Fruit fly (Drosophila melanogaster) whole organism, embryonic: ENCODE results near the gene Tcs4.

Experiments used
- CG10147 ChIP-seq: fragments of 200-800 bp; sonication (Bioruptor generic); optimal IDR thresholded peaks from 2 replicates; lab custom pipeline; 2019; ENCODE audit warnings: missing biosample characterization, mild to moderate bottlenecking, missing genetic modification characterization, moderate library complexity
- CG10543 ChIP-seq: fragments of 200-800 bp; sonication (Bioruptor generic); optimal IDR thresholded peaks from 3 replicates; lab custom pipeline; 2017; ENCODE audit warnings: missing biosample characterization, mild to moderate bottlenecking, missing genetic modification characterization, moderate library complexity
- CG11723 ChIP-seq: fragments of 200-800 bp; sonication (Bioruptor generic); optimal IDR thresholded peaks from 2 replicates; lab custom pipeline; 2017; ENCODE audit warnings: missing biosample characterization, mild to moderate bottlenecking, missing genetic modification characterization
- CG1233 ChIP-seq: fragments of 200-800 bp; sonication (Bioruptor generic); optimal IDR thresholded peaks from 4 replicates; lab custom pipeline; 2018; ENCODE audit warnings: missing biosample characterization, mild to moderate bottlenecking, missing genetic modification characterization
- CG12942 ChIP-seq: fragments of 200-800 bp; sonication (Bioruptor generic); optimal IDR thresholded peaks from 3 replicates; lab custom pipeline; 2016; ENCODE audit warnings: missing biosample characterization, missing genetic modification characterization
- CG14441 ChIP-seq: fragments of 200-800 bp; sonication (Bioruptor generic); IDR thresholded peaks from 2 replicates; pipeline ENCODE4 v1.3.6; 2022; ENCODE audit warnings: missing biosample characterization, missing genetic modification characterization
- CG17568 ChIP-seq: fragments of 200-800 bp; sonication (Bioruptor generic); optimal IDR thresholded peaks from 2 replicates; lab custom pipeline; 2018; ENCODE audit warnings: missing biosample characterization, mild to moderate bottlenecking, missing genetic modification characterization, moderate library complexity
- CG17829 ChIP-seq: fragments of 200-800 bp; optimal IDR thresholded peaks from 2 replicates; lab custom pipeline; 2019; ENCODE audit warnings: missing biosample characterization, mild to moderate bottlenecking, missing genetic modification characterization, moderate library complexity
- CG18619 ChIP-seq: fragments of 200-800 bp; sonication (Bioruptor generic); optimal IDR thresholded peaks from 3 replicates; lab custom pipeline; 2017; ENCODE audit warnings: missing biosample characterization, mild to moderate bottlenecking, missing genetic modification characterization
- CG2129 ChIP-seq: fragments of 200-800 bp; sonication (Bioruptor generic); IDR thresholded peaks from 2 replicates; pipeline ENCODE4 v1.3.6; 2022; ENCODE audit warnings: missing biosample characterization, missing genetic modification characterization; ENCODE audit not compliant: partially characterized antibody
- CG2712 ChIP-seq: fragments of 200-800 bp; optimal IDR thresholded peaks from 3 replicates; lab custom pipeline; 2019; ENCODE audit warnings: missing biosample characterization, mild to moderate bottlenecking, missing genetic modification characterization, moderate library complexity
- CG2889 ChIP-seq: fragments of 200-800 bp; sonication (Bioruptor generic); IDR thresholded peaks from 3 replicates; pipeline ENCODE4 v1.3.6; 2022; ENCODE audit warnings: missing biosample characterization, missing genetic modification characterization
- CG30431 ChIP-seq: fragments of 200-800 bp; sonication (Bioruptor generic); optimal IDR thresholded peaks from 2 replicates; lab custom pipeline; 2017; ENCODE audit warnings: missing biosample characterization, missing genetic modification characterization
- CG33213 ChIP-seq: fragments of 200-800 bp; sonication (Bioruptor generic); optimal IDR thresholded peaks from 3 replicates; lab custom pipeline; 2016; ENCODE audit warnings: missing biosample characterization, missing genetic modification characterization
- CG3847 ChIP-seq: fragments of 200-800 bp; sonication (Bioruptor generic); IDR thresholded peaks from 2 replicates; pipeline ENCODE4 v1.3.6; 2022; ENCODE audit warnings: missing biosample characterization, missing genetic modification characterization
- CG42726 ChIP-seq: fragments of 200-800 bp; sonication (Bioruptor generic); IDR thresholded peaks from 2 replicates; pipeline ENCODE4 v1.3.6; 2022; ENCODE audit warnings: missing biosample characterization, missing genetic modification characterization; ENCODE audit not compliant: partially characterized antibody
- CG4707 ChIP-seq: fragments of 200-800 bp; sonication (Bioruptor generic); optimal IDR thresholded peaks from 2 replicates; lab custom pipeline; 2018; ENCODE audit warnings: missing biosample characterization, mild to moderate bottlenecking, missing genetic modification characterization, moderate library complexity
- CG5953 ChIP-seq: fragments of 200-800 bp; sonication (Bioruptor generic); IDR thresholded peaks from 2 replicates; pipeline ENCODE4 v1.3.6; 2022; ENCODE audit warnings: missing biosample characterization, missing genetic modification characterization
- CG6272 ChIP-seq: fragments of 200-800 bp; sonication (Bioruptor generic); IDR thresholded peaks from 2 replicates; pipeline ENCODE4 v1.3.6; 2022; ENCODE audit warnings: missing biosample characterization, missing genetic modification characterization
- CG7271 ChIP-seq: fragments of 200-800 bp; sonication (Bioruptor generic); optimal IDR thresholded peaks from 2 replicates; lab custom pipeline; 2018; ENCODE audit warnings: missing biosample characterization, mild to moderate bottlenecking, missing genetic modification characterization, moderate library complexity
- CG8944 ChIP-seq: fragments of 200-800 bp; sonication (Bioruptor generic); optimal IDR thresholded peaks from 3 replicates; lab custom pipeline; 2016; ENCODE audit warnings: missing biosample characterization, missing genetic modification characterization
- CoRest ChIP-seq: fragments of 200-800 bp; sonication (Bioruptor generic); optimal IDR thresholded peaks from 3 replicates; lab custom pipeline; 2018; ENCODE audit warnings: missing biosample characterization, mild to moderate bottlenecking, missing genetic modification characterization, moderate library complexity
- CrebB ChIP-seq: fragments of 200-800 bp; sonication (Bioruptor generic); optimal IDR thresholded peaks from 3 replicates; lab custom pipeline; 2018; ENCODE audit warnings: missing biosample characterization, mild to moderate bottlenecking, missing genetic modification characterization
- Dip2 ChIP-seq: fragments of 200-800 bp; sonication (Bioruptor generic); IDR thresholded peaks from 2 replicates; pipeline ENCODE4 v1.3.6; 2022; ENCODE audit warnings: missing biosample characterization, missing genetic modification characterization
- H15 ChIP-seq: fragments of 200-800 bp; sonication (Bioruptor generic); IDR thresholded peaks from 3 replicates; pipeline ENCODE4 v1.3.6; 2022; ENCODE audit warnings: missing biosample characterization, missing genetic modification characterization
- Hey ChIP-seq: fragments of 200-800 bp; sonication (Bioruptor generic); optimal IDR thresholded peaks from 3 replicates; lab custom pipeline; 2018; ENCODE audit warnings: missing biosample characterization, mild to moderate bottlenecking, missing genetic modification characterization
- HmgZ ChIP-seq: fragments of 200-800 bp; sonication (Bioruptor generic); optimal IDR thresholded peaks from 2 replicates; lab custom pipeline; 2018; ENCODE audit warnings: missing biosample characterization, mild to moderate bottlenecking, missing genetic modification characterization
- Hr3 ChIP-seq: fragments of 200-800 bp; sonication (Bioruptor generic); optimal IDR thresholded peaks from 3 replicates; lab custom pipeline; 2016; ENCODE audit warnings: missing biosample characterization, missing genetic modification characterization
- Jarid2 ChIP-seq: fragments of 200-800 bp; sonication (Bioruptor generic); optimal IDR thresholded peaks from 3 replicates; lab custom pipeline; 2017; ENCODE audit warnings: mild to moderate bottlenecking, missing biosample characterization, missing genetic modification reagents, missing genetic modification characterization
- Max ChIP-seq: fragments of 200-800 bp; sonication (Bioruptor generic); optimal IDR thresholded peaks from 2 replicates; lab custom pipeline; 2016; ENCODE audit warnings: missing biosample characterization, mild to moderate bottlenecking, missing genetic modification characterization
- Trl ChIP-seq, 3 experiments: fragments of >200 bp in 2 of 3; fragments of 200-800 bp in 1 of 3; sonication (Bioruptor generic) in 1 of 3; optimal IDR thresholded peaks; 2 replicates in 1 of 3; 3 replicates in 2 of 3; lab custom pipeline; 2016 to 2017; ENCODE audit warnings: missing biosample characterization in 1 of 3, missing genetic modification characterization in 1 of 3
- Vsx1 ChIP-seq: fragments of 200-800 bp; sonication (Bioruptor generic); optimal IDR thresholded peaks from 2 replicates; lab custom pipeline; 2017; ENCODE audit warnings: missing biosample characterization, mild to moderate bottlenecking, missing genetic modification characterization, missing genetic modification reagents
- Xbp1 ChIP-seq: fragments of 200-800 bp; sonication (Bioruptor generic); optimal IDR thresholded peaks from 3 replicates; lab custom pipeline; 2016; ENCODE audit warnings: missing biosample characterization, mild to moderate bottlenecking, missing genetic modification characterization
- bcd ChIP-seq: fragments of 200-800 bp; sonication (Bioruptor generic); optimal IDR thresholded peaks from 2 replicates; lab custom pipeline; 2017; ENCODE audit warnings: missing biosample characterization, mild to moderate bottlenecking, missing genetic modification characterization
- bsh ChIP-seq, 2 experiments: fragments of 200-800 bp; sonication (Bioruptor generic); optimal IDR thresholded peaks; 2 replicates each; lab custom pipeline; 2017 to 2018; ENCODE audit warnings: mild to moderate bottlenecking in 2 of 2, missing biosample characterization in 2 of 2, missing genetic modification characterization in 2 of 2, moderate library complexity in 1 of 2
- croc ChIP-seq: fragments of 200-800 bp; sonication (Bioruptor generic); conservative IDR thresholded peaks from 3 replicates; pipeline ENCODE4 v1.3.6; 2022; ENCODE audit warnings: missing biosample characterization, missing genetic modification characterization
- ems ChIP-seq: fragments of 200-800 bp; sonication (Bioruptor generic); optimal IDR thresholded peaks from 3 replicates; lab custom pipeline; 2016; ENCODE audit warnings: missing biosample characterization, missing genetic modification characterization
- fd102C ChIP-seq: fragments of 200-800 bp; sonication (Bioruptor generic); optimal IDR thresholded peaks from 2 replicates; lab custom pipeline; 2018; ENCODE audit warnings: missing biosample characterization, mild to moderate bottlenecking, missing genetic modification characterization, moderate library complexity
- h ChIP-seq: fragments of >200 bp; optimal IDR thresholded peaks from 2 replicates; lab custom pipeline; 2017
- hbn ChIP-seq: fragments of 200-800 bp; sonication (Bioruptor generic); IDR thresholded peaks from 2 replicates; pipeline ENCODE4 v1.3.6; 2022; ENCODE audit warnings: missing biosample characterization, missing genetic modification characterization; ENCODE audit not compliant: partially characterized antibody
- insv ChIP-seq, 2 experiments: fragments of 200-800 bp; sonication (Bioruptor generic); optimal IDR thresholded peaks; 3 replicates each; lab custom pipeline; 2016 to 2018; ENCODE audit warnings: missing biosample characterization in 2 of 2, missing genetic modification characterization in 2 of 2
- kay ChIP-seq: fragments of 200-800 bp; sonication (Bioruptor generic); optimal IDR thresholded peaks from 2 replicates; lab custom pipeline; 2016; ENCODE audit warnings: missing biosample characterization, missing genetic modification characterization
- mam ChIP-seq: fragments of 200-800 bp; sonication (Bioruptor generic); optimal IDR thresholded peaks from 3 replicates; lab custom pipeline; 2016; ENCODE audit warnings: missing biosample characterization, missing genetic modification characterization
- seq ChIP-seq: fragments of 200-800 bp; sonication (Bioruptor generic); IDR thresholded peaks from 2 replicates; pipeline ENCODE4 v1.3.6; 2022; ENCODE audit warnings: missing biosample characterization, missing genetic modification characterization
- slp2 ChIP-seq: fragments of 200-800 bp; sonication (Bioruptor generic); optimal IDR thresholded peaks from 2 replicates; lab custom pipeline; 2016; ENCODE audit warnings: missing biosample characterization, missing genetic modification characterization
- sna ChIP-seq: fragments of 200-800 bp; sonication (Bioruptor generic); IDR thresholded peaks from 2 replicates; pipeline ENCODE4 v1.3.6; 2022; ENCODE audit warnings: missing biosample characterization, missing genetic modification characterization; ENCODE audit not compliant: partially characterized antibody
- tgo ChIP-seq: fragments of 200-800 bp; sonication (Bioruptor generic); IDR thresholded peaks from 3 replicates; pipeline ENCODE4 v1.3.6; 2022; ENCODE audit warnings: missing biosample characterization, missing genetic modification characterization
- tll ChIP-seq, 2 experiments: fragments of 200-800 bp in 1 of 2; fragments of >200 bp in 1 of 2; sonication (Bioruptor generic) in 1 of 2; optimal IDR thresholded peaks; 2 replicates each; lab custom pipeline; 2017 to 2019; ENCODE audit warnings: missing biosample characterization in 2 of 2, missing genetic modification characterization in 2 of 2, mild to moderate bottlenecking in 1 of 2, moderate library complexity in 1 of 2
- zfh1 ChIP-seq: fragments of 200-800 bp; sonication (Bioruptor generic); IDR thresholded peaks from 3 replicates; pipeline ENCODE4 v1.3.6; 2022; ENCODE audit warnings: missing biosample characterization, missing genetic modification characterization

Gene Tcs4

dm6 chrX:19750626-19751149 is 49.1 kb upstream of the Tcs4 start, which contains the start of gene Abcd3 (continued):
- TF ChIP-seq hbn (GFP tag; lab: Robert Waterston, UW): peak; percentile 51
- peak; percentile 36 for TF ChIP-seq CG10147 (GFP tag; lab: Kevin White, UChicago)
- TF ChIP-seq H15: no peak
- no peak for TF ChIP-seq h (lab: Kevin White, UChicago)
- no peak for TF ChIP-seq CoRest (tag; lab: Kevin White, UChicago)
- TF ChIP-seq Vsx1 (GFP tag; lab: Kevin White, UChicago): no peak
- no peak for TF ChIP-seq CG30431 (GFP tag; lab: Kevin White, UChicago)
- TF ChIP-seq tll (GFP tag; optimal IDR thresholded peaks at IDR 0.05; lab: Kevin White, UChicago): peak in 1 of 2 experiments; percentile 10
- no peak for TF ChIP-seq CG1233
- TF ChIP-seq insv (GFP tag; optimal IDR thresholded peaks at IDR 0.05; lab: Kevin White, UChicago): peak in 1 of 2 experiments; percentile 52
- peak; percentile 33; the same call in 1 of the 2 replicates for TF ChIP-seq CG3847 (GFP tag; lab: Robert Waterston, UW)
- peak; percentile 91 for TF ChIP-seq Jarid2 (GFP tag; lab: Kevin White, UChicago)
- TF ChIP-seq CG17829 (tag; lab: Kevin White, UChicago): peak; percentile 49
- peak; percentile 26 for TF ChIP-seq Hey (tag; lab: Kevin White, UChicago)
- peak; percentile 7 for TF ChIP-seq CG4707 (GFP tag; lab: Kevin White, UChicago)
- TF ChIP-seq kay: no peak
- peak; percentile 68; the same call in 1 of the 2 replicates for TF ChIP-seq seq (GFP tag; lab: Robert Waterston, UW)
- TF ChIP-seq bcd: peak; percentile 12
- TF ChIP-seq CrebB (tag; lab: Kevin White, UChicago): peak; percentile 53
- no peak for TF ChIP-seq Dip2 (GFP tag; lab: Robert Waterston, UW)
- no peak for TF ChIP-seq croc (GFP tag; lab: Robert Waterston, UW)
- peak; percentile 1 for TF ChIP-seq Xbp1 (GFP tag; lab: Kevin White, UChicago)
- no peak for TF ChIP-seq CG6272 (GFP tag; lab: Robert Waterston, UW)
- no peak for TF ChIP-seq slp2
- no peak for TF ChIP-seq CG2129 (GFP tag; lab: Robert Waterston, UW)
- TF ChIP-seq tgo (GFP tag; lab: Robert Waterston, UW): no peak
- TF ChIP-seq CG2712 (tag; lab: Kevin White, UChicago): peak; percentile 19
- TF ChIP-seq CG10543 (GFP tag; lab: Kevin White, UChicago): peak; percentile 72
- TF ChIP-seq zfh1 (GFP tag; lab: Robert Waterston, UW): peak; percentile 41; the same call in 2 of the 3 replicates
- no peak for TF ChIP-seq Hr3 (GFP tag; lab: Kevin White, UChicago)
- TF ChIP-seq sna (GFP tag; lab: Robert Waterston, UW): peak; percentile 62
- TF ChIP-seq CG11723 (GFP tag; lab: Kevin White, UChicago): peak; percentile 28
- TF ChIP-seq fd102C (GFP tag; lab: Kevin White, UChicago): no peak
- TF ChIP-seq ems (GFP tag; lab: Kevin White, UChicago): peak; percentile 31
- no peak for TF ChIP-seq CG17568 (GFP tag; lab: Kevin White, UChicago)
- no peak for TF ChIP-seq mam
- TF ChIP-seq CG2889 (GFP tag; lab: Robert Waterston, UW): no peak
- peak; percentile 64 for TF ChIP-seq HmgZ (tag; lab: Kevin White, UChicago)
- TF ChIP-seq CG33213: peak; percentile 23
- peak in 1 of 2 experiments; percentile 39 for TF ChIP-seq Trl (optimal IDR thresholded peaks at IDR 0.05; lab: Kevin White, UChicago)
- TF ChIP-seq Trl (GFP tag; optimal IDR thresholded peaks at IDR 0.05; lab: Kevin White, UChicago): peak; percentile 51
- TF ChIP-seq CG8944 (GFP tag; lab: Kevin White, UChicago): no peak
- no peak for TF ChIP-seq CG5953 (GFP tag; lab: Robert Waterston, UW)
- TF ChIP-seq Max (GFP tag; lab: Kevin White, UChicago): no peak
- no peak for TF ChIP-seq CG7271 (tag; lab: Kevin White, UChicago)
- TF ChIP-seq bsh (GFP tag; optimal IDR thresholded peaks at IDR 0.05; lab: Kevin White, UChicago): no peak
- TF ChIP-seq CG18619 (GFP tag; lab: Kevin White, UChicago): peak; percentile 23
- TF ChIP-seq CG42726 (GFP tag; lab: Robert Waterston, UW): peak; percentile 67; the same call in 1 of the 2 replicates
- no peak for TF ChIP-seq CG14441 (GFP tag; lab: Robert Waterston, UW)
- no peak for TF ChIP-seq CG12942
